Fruit fly (Drosophila melanogaster) whole organism, embryonic: ENCODE results near the gene Neurochondrin.

ENCODE experiments used
- Atf-2 ChIP-seq: fragments of 200-800 bp; sonication (Bioruptor generic); optimal IDR thresholded peaks from 2 replicates; lab custom pipeline; 2016; ENCODE audit warnings: missing biosample characterization, missing genetic modification characterization
- Bdp1 ChIP-seq: fragments of 200-800 bp; sonication (Bioruptor generic); optimal IDR thresholded peaks from 3 replicates; lab custom pipeline; 2016; ENCODE audit warnings: missing biosample characterization, missing genetic modification characterization
- CG10959 ChIP-seq: fragments of 200-800 bp; sonication (Bioruptor generic); IDR thresholded peaks from 2 replicates; pipeline ENCODE4 v1.3.6; 2022; ENCODE audit warnings: missing biosample characterization, missing genetic modification characterization
- CG11247 ChIP-seq: fragments of 200-800 bp; sonication (Bioruptor generic); IDR thresholded peaks from 2 replicates; pipeline ENCODE4 v1.3.6; 2022; ENCODE audit warnings: missing biosample characterization, missing genetic modification characterization
- CG12155 ChIP-seq: fragments of 200-800 bp; sonication (Bioruptor generic); optimal IDR thresholded peaks from 3 replicates; lab custom pipeline; 2016; ENCODE audit warnings: missing biosample characterization, missing genetic modification characterization
- CG13894 ChIP-seq: fragments of 200-800 bp; sonication (Bioruptor generic); optimal IDR thresholded peaks from 3 replicates; lab custom pipeline; 2018; ENCODE audit warnings: missing biosample characterization, mild to moderate bottlenecking, missing genetic modification characterization, moderate library complexity
- CG18262 ChIP-seq: fragments of 200-800 bp; optimal IDR thresholded peaks from 3 replicates; lab custom pipeline; 2019; ENCODE audit warnings: missing biosample characterization, mild to moderate bottlenecking, missing genetic modification characterization, moderate library complexity
- CG1832 ChIP-seq: fragments of 200-800 bp; sonication (Bioruptor generic); optimal IDR thresholded peaks from 2 replicates; lab custom pipeline; 2017; ENCODE audit warnings: missing biosample characterization, mild to moderate bottlenecking, missing genetic modification characterization, inconsistent platforms
- CG2889 ChIP-seq: fragments of 200-800 bp; sonication (Bioruptor generic); IDR thresholded peaks from 3 replicates; pipeline ENCODE4 v1.3.6; 2022; ENCODE audit warnings: missing biosample characterization, missing genetic modification characterization
- CG33557 ChIP-seq: fragments of 200-800 bp; sonication (Bioruptor generic); optimal IDR thresholded peaks from 2 replicates; lab custom pipeline; 2019; ENCODE audit warnings: missing biosample characterization, mild to moderate bottlenecking, missing genetic modification characterization, moderate library complexity
- CG43689 ChIP-seq: fragments of 200-800 bp; sonication (Bioruptor generic); IDR thresholded peaks from 2 replicates; pipeline ENCODE4 v1.3.6; 2022; ENCODE audit warnings: missing biosample characterization, missing genetic modification characterization
- CG4820 ChIP-seq: fragments of 200-800 bp; sonication (Bioruptor generic); optimal IDR thresholded peaks from 3 replicates; lab custom pipeline; 2016; ENCODE audit warnings: missing biosample characterization, missing genetic modification characterization
- CG6254 ChIP-seq: fragments of 200-800 bp; sonication (Bioruptor generic); optimal IDR thresholded peaks from 3 replicates; lab custom pipeline; 2017; ENCODE audit warnings: mild to moderate bottlenecking, missing biosample characterization, missing genetic modification reagents, missing genetic modification characterization
- CG7271 ChIP-seq: fragments of 200-800 bp; sonication (Bioruptor generic); optimal IDR thresholded peaks from 2 replicates; lab custom pipeline; 2018; ENCODE audit warnings: missing biosample characterization, mild to moderate bottlenecking, missing genetic modification characterization, moderate library complexity
- CHES-1-like ChIP-seq: fragments of 200-800 bp; sonication (Bioruptor generic); optimal IDR thresholded peaks from 2 replicates; lab custom pipeline; 2016; ENCODE audit warnings: missing biosample characterization, missing genetic modification characterization
- D19B ChIP-seq: fragments of 200-800 bp; sonication (Bioruptor generic); optimal IDR thresholded peaks from 2 replicates; lab custom pipeline; 2017; ENCODE audit warnings: missing biosample characterization, mild to moderate bottlenecking, missing genetic modification characterization
- Dp ChIP-seq: fragments of 200-800 bp; sonication (Bioruptor generic); optimal IDR thresholded peaks from 2 replicates; lab custom pipeline; 2018; ENCODE audit warnings: missing biosample characterization, mild to moderate bottlenecking, missing genetic modification characterization, moderate library complexity
- E2f2 ChIP-seq: fragments of 200-800 bp; sonication (Bioruptor generic); IDR thresholded peaks from 2 replicates; pipeline ENCODE4 v1.3.6; 2022; ENCODE audit warnings: missing biosample characterization, missing genetic modification characterization
- HmgZ ChIP-seq: fragments of 200-800 bp; sonication (Bioruptor generic); optimal IDR thresholded peaks from 2 replicates; lab custom pipeline; 2018; ENCODE audit warnings: missing biosample characterization, mild to moderate bottlenecking, missing genetic modification characterization
- Hr39 ChIP-seq: fragments of >200 bp; optimal IDR thresholded peaks from 2 replicates; lab custom pipeline; 2017
- Mad ChIP-seq: fragments of 200-800 bp; sonication (Bioruptor generic); optimal IDR thresholded peaks from 2 replicates; lab custom pipeline; 2016; ENCODE audit warnings: missing biosample characterization, missing genetic modification characterization
- Sry-β ChIP-seq: fragments of 200-800 bp; sonication (Bioruptor generic); optimal IDR thresholded peaks from 2 replicates; lab custom pipeline; 2018; ENCODE audit warnings: missing biosample characterization, mild to moderate bottlenecking, missing genetic modification characterization, moderate library complexity
- Tbp ChIP-seq: fragments of >200 bp; optimal IDR thresholded peaks from 2 replicates; lab custom pipeline; 2018; ENCODE audit warnings: missing biosample characterization, missing genetic modification characterization
- Xbp1 ChIP-seq: fragments of 200-800 bp; sonication (Bioruptor generic); optimal IDR thresholded peaks from 3 replicates; lab custom pipeline; 2016; ENCODE audit warnings: missing biosample characterization, mild to moderate bottlenecking, missing genetic modification characterization
- dati ChIP-seq: fragments of 200-800 bp; sonication (Bioruptor generic); IDR thresholded peaks from 2 replicates; pipeline ENCODE4 v1.3.6; 2022; ENCODE audit warnings: missing biosample characterization, missing genetic modification characterization
- disco-r ChIP-seq: fragments of 200-800 bp; sonication (Bioruptor generic); optimal IDR thresholded peaks from 2 replicates; lab custom pipeline; 2016; ENCODE audit warnings: missing biosample characterization, missing genetic modification characterization
- dm ChIP-seq: fragments of 200-800 bp; sonication (Bioruptor generic); optimal IDR thresholded peaks from 3 replicates; lab custom pipeline; 2016; ENCODE audit warnings: missing biosample characterization, missing genetic modification characterization
- dmrt11E ChIP-seq: fragments of 200-800 bp; sonication (Bioruptor generic); optimal IDR thresholded peaks from 3 replicates; lab custom pipeline; 2018; ENCODE audit warnings: missing biosample characterization, mild to moderate bottlenecking, missing genetic modification characterization, moderate library complexity
- eve ChIP-seq, 2 experiments: fragments of >200 bp; optimal IDR thresholded peaks; 2 replicates each; lab custom pipeline; 2017; ENCODE audit warnings: missing biosample characterization in 2 of 2, missing genetic modification characterization in 2 of 2
- exex ChIP-seq: fragments of 200-800 bp; sonication (Bioruptor generic); optimal IDR thresholded peaks from 4 replicates; lab custom pipeline; 2018; ENCODE audit warnings: missing biosample characterization, mild to moderate bottlenecking, missing genetic modification characterization, moderate library complexity
- fd64A ChIP-seq: fragments of 200-800 bp; sonication (Bioruptor generic); optimal IDR thresholded peaks from 3 replicates; lab custom pipeline; 2018; ENCODE audit warnings: missing biosample characterization, mild to moderate bottlenecking, missing genetic modification characterization
- her ChIP-seq: fragments of 200-800 bp; sonication (Bioruptor generic); optimal IDR thresholded peaks from 2 replicates; lab custom pipeline; 2016; ENCODE audit warnings: missing biosample characterization, missing genetic modification characterization
- ind ChIP-seq: fragments of 200-800 bp; sonication (Bioruptor generic); optimal IDR thresholded peaks from 3 replicates; lab custom pipeline; 2016; ENCODE audit warnings: missing biosample characterization, missing genetic modification characterization
- jumu ChIP-seq: fragments of 200-800 bp; sonication (Bioruptor generic); optimal IDR thresholded peaks from 3 replicates; lab custom pipeline; 2016; ENCODE audit warnings: missing biosample characterization, missing genetic modification characterization
- kay ChIP-seq: fragments of 200-800 bp; sonication (Bioruptor generic); optimal IDR thresholded peaks from 2 replicates; lab custom pipeline; 2016; ENCODE audit warnings: missing biosample characterization, missing genetic modification characterization
- lola ChIP-seq, 3 experiments: fragments of >200 bp in 2 of 3; fragments of 200-800 bp in 1 of 3; sonication (Bioruptor generic) in 1 of 3; optimal IDR thresholded peaks; 2 replicates each; lab custom pipeline; 2017 to 2019; ENCODE audit warnings: missing biosample characterization in 3 of 3, missing genetic modification characterization in 3 of 3, mild to moderate bottlenecking in 1 of 3, moderate library complexity in 1 of 3
- pb ChIP-seq: fragments of 200-800 bp; sonication (Bioruptor generic); optimal IDR thresholded peaks from 3 replicates; lab custom pipeline; 2016; ENCODE audit warnings: missing biosample characterization, missing genetic modification characterization
- sens ChIP-seq: fragments of 200-800 bp; sonication (Bioruptor generic); peaks from one replicate; lab custom pipeline; 2016; ENCODE audit warnings: missing biosample characterization, missing genetic modification characterization
- slou ChIP-seq: fragments of 200-800 bp; sonication (Bioruptor generic); optimal IDR thresholded peaks from 3 replicates; lab custom pipeline; 2016; ENCODE audit warnings: missing biosample characterization, missing genetic modification characterization
- sob ChIP-seq: fragments of 200-800 bp; sonication (Bioruptor generic); IDR thresholded peaks from 2 replicates; pipeline ENCODE4 v1.3.6; 2022; ENCODE audit warnings: missing biosample characterization, missing genetic modification characterization
- stc ChIP-seq: fragments of 200-800 bp; sonication (Bioruptor generic); IDR thresholded peaks from 2 replicates; pipeline ENCODE4 v1.3.6; 2022; ENCODE audit warnings: missing biosample characterization, missing genetic modification characterization
- stwl ChIP-seq: fragments of 200-800 bp; sonication (Bioruptor generic); optimal IDR thresholded peaks from 3 replicates; lab custom pipeline; 2018; ENCODE audit warnings: missing biosample characterization, mild to moderate bottlenecking, missing genetic modification characterization, moderate library complexity
- sug ChIP-seq: fragments of 200-800 bp; optimal IDR thresholded peaks from 2 replicates; lab custom pipeline; 2019; ENCODE audit warnings: missing biosample characterization, mild to moderate bottlenecking, missing genetic modification characterization, moderate library complexity
- tap ChIP-seq: fragments of 200-800 bp; optimal IDR thresholded peaks from 3 replicates; lab custom pipeline; 2019; ENCODE audit warnings: missing biosample characterization, mild to moderate bottlenecking, missing genetic modification characterization, moderate library complexity
- toy ChIP-seq: fragments of 200-800 bp; sonication (Bioruptor generic); IDR thresholded peaks from 2 replicates; pipeline ENCODE4 v1.3.6; 2022; ENCODE audit warnings: missing biosample characterization, missing genetic modification characterization
- trh ChIP-seq: fragments of 200-800 bp; sonication (Bioruptor generic); optimal IDR thresholded peaks from 2 replicates; lab custom pipeline; 2016; ENCODE audit warnings: missing biosample characterization, missing genetic modification characterization
- twi ChIP-seq: fragments of 200-800 bp; optimal IDR thresholded peaks from 2 replicates; lab custom pipeline; 2019; ENCODE audit warnings: missing biosample characterization, mild to moderate bottlenecking, missing genetic modification characterization, moderate library complexity
- zen ChIP-seq: fragments of 200-800 bp; sonication (Bioruptor generic); optimal IDR thresholded peaks from 3 replicates; lab custom pipeline; 2018; ENCODE audit warnings: missing biosample characterization, mild to moderate bottlenecking, missing genetic modification characterization, moderate library complexity
- zen2 ChIP-seq: fragments of 200-800 bp; sonication (Bioruptor generic); IDR thresholded peaks from 3 replicates; pipeline ENCODE4 v1.3.6; 2022; ENCODE audit warnings: missing biosample characterization, missing genetic modification characterization; ENCODE audit not compliant: partially characterized antibody
- zf30C ChIP-seq: fragments of 200-800 bp; sonication (Bioruptor generic); optimal IDR thresholded peaks from 3 replicates; lab custom pipeline; 2018; ENCODE audit warnings: missing biosample characterization, mild to moderate bottlenecking, missing genetic modification characterization
- zfh1 ChIP-seq: fragments of 200-800 bp; sonication (Bioruptor generic); IDR thresholded peaks from 3 replicates; pipeline ENCODE4 v1.3.6; 2022; ENCODE audit warnings: missing biosample characterization, missing genetic modification characterization

Neurochondrin gene

dm6 chr3R:6423984-6424602, 44.1 kb upstream of the Neurochondrin start (continued):
- TF ChIP-seq Hr39 (lab: Kevin White, UChicago) (no peak), zen (tag; lab: Kevin White, UChicago) (peak; percentile 89), CG12155 (GFP tag; lab: Kevin White, UChicago) (peak; percentile 92), her (GFP tag; lab: Kevin White, UChicago) (peak; percentile 92), CG18262 (peak; percentile 92), Sry-β (GFP tag; lab: Kevin White, UChicago) (peak; percentile 41), D19B (GFP tag; lab: Kevin White, UChicago) (peak; percentile 75), HmgZ (peak; percentile 95), dati (GFP tag; lab: Robert Waterston, UW) (peak; percentile 85), pb (GFP tag; lab: Kevin White, UChicago) (peak; percentile 86), E2f2 (GFP tag; lab: Robert Waterston, UW) (peak; percentile 74), CG2889 (GFP tag; lab: Robert Waterston, UW) (peak; percentile 76), sob (peak; percentile 90), jumu (peak; percentile 94), CG33557 (peak; percentile 82), zen2 (GFP tag; lab: Robert Waterston, UW) (no peak), tap (tag; lab: Kevin White, UChicago) (peak; percentile 83), CG7271 (tag; lab: Kevin White, UChicago) (peak; percentile 51), CG10959 (GFP tag; lab: Robert Waterston, UW) (peak; percentile 88), fd64A (GFP tag; lab: Kevin White, UChicago) (peak; percentile 79), Xbp1 (GFP tag; lab: Kevin White, UChicago) (peak; percentile 94), dm (GFP tag; lab: Kevin White, UChicago) (peak; percentile 84), zf30C (GFP tag; lab: Kevin White, UChicago) (no peak), trh (GFP tag; lab: Kevin White, UChicago) (peak; percentile 70), CG11247 (GFP tag; lab: Robert Waterston, UW) (peak; percentile 86), zfh1 (GFP tag; lab: Robert Waterston, UW) (peak; percentile 93), Dp (GFP tag; lab: Kevin White, UChicago) (no peak), Tbp (no peak), kay (GFP tag; lab: Kevin White, UChicago) (peak; percentile 87), CG1832 (GFP tag; lab: Kevin White, UChicago) (peak; percentile 56), Bdp1 (GFP tag; lab: Kevin White, UChicago) (peak; percentile 84), stwl (tag; lab: Kevin White, UChicago) (peak; percentile 37), CG4820 (GFP tag; lab: Kevin White, UChicago) (peak; percentile 87), dmrt11E (tag; lab: Kevin White, UChicago) (peak; percentile 91), stc (GFP tag; lab: Robert Waterston, UW) (peak; percentile 91), eve (GFP tag; optimal IDR thresholded peaks at IDR 0.05; lab: Kevin White, UChicago) (peak in 1 of 2 experiments; percentile 93), sens (GFP tag; lab: Kevin White, UChicago) (peak; percentile 99), disco-r (GFP tag; lab: Kevin White, UChicago) (peak; percentile 86), sug (tag; lab: Kevin White, UChicago) (peak; percentile 75), twi (tag; lab: Kevin White, UChicago) (peak; percentile 68), lola (GFP tag; optimal IDR thresholded peaks at IDR 0.05; lab: Kevin White, UChicago) (peak in 1 of 3 experiments; percentile 89), Mad (GFP tag; lab: Kevin White, UChicago) (peak; percentile 90), CG13894 (tag; lab: Kevin White, UChicago) (peak; percentile 86), slou (GFP tag; lab: Kevin White, UChicago) (peak; percentile 72), exex (tag; lab: Kevin White, UChicago) (peak; percentile 54), toy (GFP tag; lab: Robert Waterston, UW) (peak; percentile 81), Atf-2 (GFP tag; lab: Kevin White, UChicago) (peak; percentile 89), ind (GFP tag; lab: Kevin White, UChicago) (peak; percentile 94), CG43689 (GFP tag; lab: Robert Waterston, UW) (peak; percentile 65; the same call in 1 of the 2 replicates), CG6254 (GFP tag; lab: Kevin White, UChicago) (peak; percentile 84), CHES-1-like (GFP tag; lab: Kevin White, UChicago) (peak; percentile 94)
